Fruit fly (Drosophila melanogaster): ENCODE results near the gene Lsd-2.

The Lsd-2 gene

dm6 chrX:15078394-15078793 is 2.4 kb upstream of the Lsd-2 start (continued):
- TF ChIP-seq gce (GFP tag; IDR thresholded peaks at IDR 0.05) (peak; percentile 14; the same call in 1 of the 3 replicates), CG12299 (tag; optimal IDR thresholded peaks at IDR 0.05) (peak; percentile 14), Eip74EF (GFP tag; optimal IDR thresholded peaks at IDR 0.05) (peak in 1 of 2 experiments; percentile 16), cg (GFP tag; optimal IDR thresholded peaks at IDR 0.05) (no peak), yki (optimal IDR thresholded peaks at IDR 0.05) (no peak), bsh (GFP tag; optimal IDR thresholded peaks at IDR 0.05) (peak in 1 of 2 experiments; percentile 32), mirr (GFP tag; optimal IDR thresholded peaks at IDR 0.05) (peak; percentile 92), tap (tag; optimal IDR thresholded peaks at IDR 0.05) (no peak), Med (GFP tag) (peak; percentile 24), CG13296 (GFP tag; optimal IDR thresholded peaks at IDR 0.05) (peak; percentile 55), nerfin-1 (tag; optimal IDR thresholded peaks at IDR 0.05) (peak; percentile 12), Pdp1 (GFP tag; optimal IDR thresholded peaks at IDR 0.05) (peak in 1 of 2 experiments; percentile 84), CG13624 (GFP tag; optimal IDR thresholded peaks at IDR 0.05) (peak; percentile 22), CG17385 (GFP tag; optimal IDR thresholded peaks at IDR 0.05) (peak; percentile 39), sqz (GFP tag; optimal IDR thresholded peaks at IDR 0.05) (peak; percentile 62), CG15696 (tag; optimal IDR thresholded peaks at IDR 0.05) (peak; percentile 29), CG18599 (GFP tag; optimal IDR thresholded peaks at IDR 0.05) (peak; percentile 9), CG15601 (tag; optimal IDR thresholded peaks at IDR 0.05) (peak; percentile 71), gro (GFP tag; optimal IDR thresholded peaks at IDR 0.05) (peak; percentile 4), CG14710 (tag; optimal IDR thresholded peaks at IDR 0.05) (peak; percentile 9), gsb (GFP tag; IDR thresholded peaks at IDR 0.05) (no peak), dmrt99B (tag; optimal IDR thresholded peaks at IDR 0.05) (peak; percentile 2), CG17568 (GFP tag; optimal IDR thresholded peaks at IDR 0.05) (peak; percentile 9), Sox100B (GFP tag; optimal IDR thresholded peaks at IDR 0.05) (peak; percentile 35), klu (GFP tag; IDR thresholded peaks at IDR 0.05) (no peak), dmrt11E (tag; optimal IDR thresholded peaks at IDR 0.05) (peak; percentile 25), gcm (GFP tag; optimal IDR thresholded peaks at IDR 0.05) (peak; percentile 8), pfk (GFP tag; optimal IDR thresholded peaks at IDR 0.05) (peak; percentile 18), MTF-1 (GFP tag; optimal IDR thresholded peaks at IDR 0.05; ENCODE audit: borderline replicate concordance) (peak; percentile 48), CrebB (tag; optimal IDR thresholded peaks at IDR 0.05) (peak; percentile 13), CG17359 (tag; optimal IDR thresholded peaks at IDR 0.05) (peak; percentile 11), Doc3 (GFP tag; IDR thresholded peaks at IDR 0.05; ENCODE audit: partially characterized antibody) (no peak), ttk (GFP tag; IDR thresholded peaks at IDR 0.05) (no peak), kni (GFP tag; optimal IDR thresholded peaks at IDR 0.05) (peak; percentile 65), sd (tag; optimal IDR thresholded peaks at IDR 0.05) (peak; percentile 35), CG2678 (tag; optimal IDR thresholded peaks at IDR 0.05) (peak; percentile 32), fd64A (GFP tag; optimal IDR thresholded peaks at IDR 0.05) (peak; percentile 42), CG4707 (GFP tag; optimal IDR thresholded peaks at IDR 0.05) (peak; percentile 28), wek (GFP tag; optimal IDR thresholded peaks at IDR 0.05) (peak; percentile 40), BtbVII (GFP tag; optimal IDR thresholded peaks at IDR 0.05) (peak; percentile 64), CG15269 (tag; optimal IDR thresholded peaks at IDR 0.05) (peak; percentile 12), CTCF (GFP tag; optimal IDR thresholded peaks at IDR 0.05) (no peak), CG2202 (tag; optimal IDR thresholded peaks at IDR 0.05) (peak; percentile 24), CG5180 (GFP tag; optimal IDR thresholded peaks at IDR 0.05) (peak; percentile 47)
